Fruit fly (Drosophila melanogaster) whole organism, prepupa: ENCODE data around the gene CG32373.
A peak's percentile ranks its signal among the peaks of the same experiment; 100 is the strongest.

Source experiments
- CG10631 ChIP-seq: fragments of 200-800 bp; sonication (Bioruptor generic); optimal IDR thresholded peaks from 2 replicates; lab custom pipeline; 2016; ENCODE audit warnings: missing biosample characterization, missing genetic modification characterization
- CG10669 ChIP-seq: fragments of 200-800 bp; sonication (Bioruptor generic); optimal IDR thresholded peaks from 3 replicates; lab custom pipeline; 2018; ENCODE audit warnings: missing biosample characterization, mild to moderate bottlenecking, missing genetic modification characterization, moderate library complexity
- CG11902 ChIP-seq: fragments of 200-800 bp; sonication (Bioruptor generic); optimal IDR thresholded peaks from 3 replicates; lab custom pipeline; 2016; ENCODE audit warnings: missing biosample characterization, missing genetic modification characterization
- CG16779 ChIP-seq: fragments of 200-800 bp; sonication (Bioruptor generic); optimal IDR thresholded peaks from 3 replicates; lab custom pipeline; 2017; ENCODE audit warnings: missing biosample characterization, mild to moderate bottlenecking, missing genetic modification characterization
- CG3032 ChIP-seq: fragments of 200-800 bp; optimal IDR thresholded peaks from 2 replicates; lab custom pipeline; 2019; ENCODE audit warnings: missing biosample characterization, mild to moderate bottlenecking, missing genetic modification characterization, moderate library complexity
- CG31627 ChIP-seq: fragments of 200-800 bp; sonication (Bioruptor generic); optimal IDR thresholded peaks from 3 replicates; lab custom pipeline; 2016; ENCODE audit warnings: missing biosample characterization, missing genetic modification characterization
- CG32006 ChIP-seq: fragments of 200-800 bp; sonication (Bioruptor generic); optimal IDR thresholded peaks from 3 replicates; lab custom pipeline; 2017; ENCODE audit warnings: missing biosample characterization, mild to moderate bottlenecking, missing genetic modification characterization
- CG34406 ChIP-seq: fragments of 200-800 bp; sonication (Bioruptor generic); optimal IDR thresholded peaks from 3 replicates; lab custom pipeline; 2016; ENCODE audit warnings: missing biosample characterization, missing genetic modification characterization
- CG3919 ChIP-seq: fragments of 200-800 bp; sonication (Bioruptor generic); optimal IDR thresholded peaks from 3 replicates; lab custom pipeline; 2016; ENCODE audit warnings: missing biosample characterization, missing genetic modification characterization
- CG4318 ChIP-seq: fragments of 200-800 bp; sonication (Bioruptor generic); optimal IDR thresholded peaks from 3 replicates; lab custom pipeline; 2017; ENCODE audit warnings: missing biosample characterization, mild to moderate bottlenecking, missing genetic modification characterization
- CG6163 ChIP-seq: fragments of 200-800 bp; sonication (Bioruptor generic); IDR thresholded peaks from 3 replicates; pipeline ENCODE4 v1.3.6; 2022; ENCODE audit warnings: missing biosample characterization, missing genetic modification characterization
- CG6792 ChIP-seq: fragments of 200-800 bp; sonication (Bioruptor generic); optimal IDR thresholded peaks from 3 replicates; lab custom pipeline; 2016; ENCODE audit warnings: missing biosample characterization, missing genetic modification characterization
- CG6808 ChIP-seq: fragments of 200-800 bp; sonication (Bioruptor generic); optimal IDR thresholded peaks from 3 replicates; lab custom pipeline; 2017; ENCODE audit warnings: missing biosample characterization, missing genetic modification characterization, mild to moderate bottlenecking, moderate library complexity, missing genetic modification reagents
- CG6854 ChIP-seq: fragments of 200-800 bp; sonication (Bioruptor generic); optimal IDR thresholded peaks from 2 replicates; lab custom pipeline; 2017; ENCODE audit warnings: missing biosample characterization, mild to moderate bottlenecking, missing genetic modification characterization
- CG7368 ChIP-seq: fragments of 200-800 bp; sonication (Bioruptor generic); optimal IDR thresholded peaks from 3 replicates; lab custom pipeline; 2016; ENCODE audit warnings: missing biosample characterization, missing genetic modification characterization
- CG8319 ChIP-seq: fragments of 200-800 bp; sonication (Bioruptor generic); optimal IDR thresholded peaks from 3 replicates; lab custom pipeline; 2016; ENCODE audit warnings: missing biosample characterization, missing genetic modification characterization
- CG8632 ChIP-seq: fragments of 200-800 bp; sonication (Bioruptor generic); optimal IDR thresholded peaks from 3 replicates; lab custom pipeline; 2016; ENCODE audit warnings: missing biosample characterization, missing genetic modification characterization
- Eip75B ChIP-seq: fragments of 200-800 bp; sonication (Bioruptor generic); optimal IDR thresholded peaks from 3 replicates; lab custom pipeline; 2016; ENCODE audit warnings: missing biosample characterization, missing genetic modification characterization
- Eip78C ChIP-seq: fragments of 200-800 bp; sonication (Bioruptor generic); peaks from one replicate; lab custom pipeline; 2016; ENCODE audit warnings: missing biosample characterization, missing genetic modification characterization
- Eip93F ChIP-seq: fragments of 200-800 bp; sonication (Bioruptor generic); optimal IDR thresholded peaks from 2 replicates; lab custom pipeline; 2016; ENCODE audit warnings: missing biosample characterization, mild to moderate bottlenecking, missing genetic modification characterization
- Ets21C ChIP-seq: fragments of 200-800 bp; sonication (Bioruptor generic); optimal IDR thresholded peaks from 3 replicates; lab custom pipeline; 2016; ENCODE audit warnings: missing biosample characterization, missing genetic modification characterization
- Ets96B ChIP-seq: fragments of 200-800 bp; optimal IDR thresholded peaks from 2 replicates; lab custom pipeline; 2019; ENCODE audit warnings: missing biosample characterization, mild to moderate bottlenecking, missing genetic modification characterization, moderate library complexity
- Hr38 ChIP-seq: sonication (Bioruptor generic); optimal IDR thresholded peaks from 2 replicates; lab custom pipeline; 2016; ENCODE audit warnings: missing biosample characterization, missing genetic modification characterization
- Hr39 ChIP-seq: fragments of 200-800 bp; sonication (Bioruptor generic); optimal IDR thresholded peaks from 2 replicates; lab custom pipeline; 2016; ENCODE audit warnings: missing biosample characterization, missing genetic modification characterization
- Hr4 ChIP-seq: fragments of 200-800 bp; sonication (Bioruptor generic); optimal IDR thresholded peaks from 3 replicates; lab custom pipeline; 2016; ENCODE audit warnings: missing biosample characterization, missing genetic modification characterization
- Lpt ChIP-seq: fragments of 200-800 bp; sonication (Bioruptor generic); optimal IDR thresholded peaks from 3 replicates; lab custom pipeline; 2016; ENCODE audit warnings: missing biosample characterization, missing genetic modification characterization
- Met ChIP-seq: fragments of 200-800 bp; sonication (Bioruptor generic); optimal IDR thresholded peaks from 3 replicates; lab custom pipeline; 2016; ENCODE audit warnings: missing biosample characterization, missing genetic modification characterization
- OdsH ChIP-seq: fragments of 200-800 bp; sonication (Bioruptor generic); optimal IDR thresholded peaks from 3 replicates; lab custom pipeline; 2016; ENCODE audit warnings: missing biosample characterization, missing genetic modification characterization
- Smox ChIP-seq: fragments of 200-800 bp; sonication (Bioruptor generic); optimal IDR thresholded peaks from 3 replicates; lab custom pipeline; 2016; ENCODE audit warnings: missing biosample characterization, missing genetic modification characterization
- Sox102F ChIP-seq: fragments of 200-800 bp; sonication (Bioruptor generic); optimal IDR thresholded peaks from 2 replicates; lab custom pipeline; 2016; ENCODE audit warnings: missing biosample characterization, mild to moderate bottlenecking, missing genetic modification characterization
- Sox14 ChIP-seq: fragments of 200-800 bp; sonication (Bioruptor generic); optimal IDR thresholded peaks from 3 replicates; lab custom pipeline; 2016; ENCODE audit warnings: missing biosample characterization, missing genetic modification characterization
- achi ChIP-seq: fragments of 200-800 bp; sonication (Bioruptor generic); optimal IDR thresholded peaks from 3 replicates; lab custom pipeline; 2016; ENCODE audit warnings: missing biosample characterization, missing genetic modification characterization
- acj6 ChIP-seq: fragments of 200-800 bp; sonication (Bioruptor generic); optimal IDR thresholded peaks from 3 replicates; lab custom pipeline; 2016; ENCODE audit warnings: missing biosample characterization, missing genetic modification characterization
- dsx ChIP-seq: fragments of 200-800 bp; optimal IDR thresholded peaks from 3 replicates; lab custom pipeline; 2019; ENCODE audit warnings: missing biosample characterization, mild to moderate bottlenecking, missing genetic modification characterization, moderate library complexity; ENCODE audit not compliant: poor library complexity, severe bottlenecking
- esn ChIP-seq: fragments of 200-800 bp; sonication (Bioruptor generic); optimal IDR thresholded peaks from 2 replicates; lab custom pipeline; 2016; ENCODE audit warnings: missing biosample characterization, mild to moderate bottlenecking, missing genetic modification characterization, moderate library complexity
- fd59A ChIP-seq: fragments of 200-800 bp; sonication (Bioruptor generic); optimal IDR thresholded peaks from 2 replicates; lab custom pipeline; 2017; ENCODE audit warnings: missing biosample characterization, mild to moderate bottlenecking, missing genetic modification characterization, missing genetic modification reagents
- fkh ChIP-seq: fragments of 200-800 bp; sonication (Bioruptor generic); optimal IDR thresholded peaks from 3 replicates; lab custom pipeline; 2017; ENCODE audit warnings: missing biosample characterization, mild to moderate bottlenecking, missing genetic modification characterization, moderate library complexity
- lz ChIP-seq: fragments of 200-800 bp; sonication (Bioruptor generic); optimal IDR thresholded peaks from 3 replicates; lab custom pipeline; 2016; ENCODE audit warnings: missing biosample characterization, missing genetic modification characterization
- pdm3 ChIP-seq: fragments of 200-800 bp; sonication (Bioruptor generic); optimal IDR thresholded peaks from 3 replicates; lab custom pipeline; 2016; ENCODE audit warnings: missing biosample characterization, missing genetic modification characterization
- salr ChIP-seq, 2 experiments: fragments of 200-800 bp; sonication (Bioruptor generic); optimal IDR thresholded peaks; 3 replicates each; lab custom pipeline; 2016 to 2018; ENCODE audit warnings: missing biosample characterization in 2 of 2, missing genetic modification characterization in 2 of 2, mild to moderate bottlenecking in 1 of 2
- spab ChIP-seq: fragments of 200-800 bp; sonication (Bioruptor generic); optimal IDR thresholded peaks from 2 replicates; lab custom pipeline; 2017; ENCODE audit warnings: missing biosample characterization, mild to moderate bottlenecking, missing genetic modification characterization, missing genetic modification reagents
- ss ChIP-seq, 2 experiments: fragments of 200-800 bp; sonication (Bioruptor generic); optimal IDR thresholded peaks; 2 replicates in 1 of 2; 3 replicates in 1 of 2; lab custom pipeline; 2017 to 2018; ENCODE audit warnings: mild to moderate bottlenecking in 2 of 2, missing biosample characterization in 2 of 2, missing genetic modification characterization in 2 of 2, moderate library complexity in 1 of 2
- svp ChIP-seq: fragments of 200-800 bp; sonication (Bioruptor generic); peaks from one replicate; lab custom pipeline; 2016; ENCODE audit warnings: missing biosample characterization, missing genetic modification characterization
- topi ChIP-seq: fragments of 200-800 bp; sonication (Bioruptor generic); optimal IDR thresholded peaks from 3 replicates; lab custom pipeline; 2016; ENCODE audit warnings: missing biosample characterization, missing genetic modification characterization
- vri ChIP-seq: fragments of 200-800 bp; sonication (Bioruptor generic); optimal IDR thresholded peaks from 3 replicates; lab custom pipeline; 2016; ENCODE audit warnings: missing biosample characterization, mild to moderate bottlenecking, missing genetic modification characterization

CG32373 gene

dm6 chr3L:7601122-7601841 is 49.1 kb upstream of the CG32373 start (continued):
- TF ChIP-seq CG7368 (peak; percentile 32), salr (GFP tag; optimal IDR thresholded peaks at IDR 0.05; lab: Kevin White, UChicago) (peak; percentile 31 to 46), Hr38 (GFP tag; lab: Kevin White, UChicago) (no peak), Met (peak; percentile 72), vri (GFP tag; lab: Kevin White, UChicago) (peak; percentile 56), Eip75B (GFP tag; lab: Kevin White, UChicago) (peak; percentile 61), CG4318 (GFP tag; lab: Kevin White, UChicago) (no peak), CG8319 (GFP tag; lab: Kevin White, UChicago) (peak; percentile 1), fd59A (GFP tag; lab: Kevin White, UChicago) (peak; percentile 16), Eip78C (peak; percentile 90), CG6163 (GFP tag; lab: Robert Waterston, UW) (peak; percentile 77), CG32006 (GFP tag; lab: Kevin White, UChicago) (peak; percentile 42), CG10631 (GFP tag; lab: Kevin White, UChicago) (peak; percentile 60)

DNA sequence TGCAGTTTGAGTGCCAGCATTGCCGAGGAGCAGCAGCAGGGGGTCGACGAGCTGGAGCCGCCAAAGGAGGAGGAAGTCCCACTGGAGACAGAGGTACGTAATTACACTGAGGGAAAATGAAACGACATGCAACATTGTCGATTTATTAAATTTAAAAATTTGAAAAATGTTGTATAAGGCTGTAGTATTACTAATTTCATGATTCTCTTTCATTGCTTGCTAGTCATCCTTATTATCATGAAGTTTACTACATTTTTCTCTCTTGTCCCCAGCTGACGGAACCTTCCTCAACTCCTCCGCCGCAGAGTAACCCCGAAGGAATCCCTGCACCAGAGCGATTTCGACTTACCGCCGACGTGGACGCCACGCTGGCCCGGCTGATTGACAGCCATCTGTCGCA is 47.0 kb upstream of the CG32373 start:
- TF ChIP-seq topi (GFP tag; lab: Kevin White, UChicago), result peak; percentile 42
- TF ChIP-seq CG32006 (GFP tag; lab: Kevin White, UChicago), result peak; percentile 14
- TF ChIP-seq lz (GFP tag; lab: Kevin White, UChicago), result peak; percentile 21
- no peak for TF ChIP-seq CG6854 (GFP tag; lab: Kevin White, UChicago)
- peak; percentile 56; the same call in 2 of the 3 replicates for TF ChIP-seq CG6163 (GFP tag; lab: Robert Waterston, UW)
- TF ChIP-seq CG3032, result peak; percentile 48
- TF ChIP-seq CG6808 (GFP tag; lab: Kevin White, UChicago), result peak; percentile 34
- TF ChIP-seq fd59A (GFP tag; lab: Kevin White, UChicago), result peak; percentile 37
- TF ChIP-seq Smox (GFP tag; lab: Kevin White, UChicago), result peak; percentile 37
- peak; percentile 47 for TF ChIP-seq Ets96B (tag; lab: Kevin White, UChicago)
- peak; percentile 31 for TF ChIP-seq acj6 (GFP tag; lab: Kevin White, UChicago)
- TF ChIP-seq CG8319 (GFP tag; lab: Kevin White, UChicago), result no peak
- no peak for TF ChIP-seq CG4318 (GFP tag; lab: Kevin White, UChicago)
- peak; percentile 35 for TF ChIP-seq OdsH (GFP tag; lab: Kevin White, UChicago)
- peak; percentile 14 for TF ChIP-seq CG10669 (GFP tag; lab: Kevin White, UChicago)
- peak; percentile 71 for TF ChIP-seq dsx
- peak; percentile 32 for TF ChIP-seq esn (GFP tag; lab: Kevin White, UChicago)
- peak; percentile 33 for TF ChIP-seq spab
- peak; percentile 59 for TF ChIP-seq svp
- peak; percentile 33 for TF ChIP-seq Eip75B (GFP tag; lab: Kevin White, UChicago)
- TF ChIP-seq Hr4 (GFP tag; lab: Kevin White, UChicago), result no peak
- TF ChIP-seq CG3919 (GFP tag; lab: Kevin White, UChicago), result peak; percentile 33
- no peak for TF ChIP-seq Eip93F
- peak; percentile 83 for TF ChIP-seq Eip78C
- no peak for TF ChIP-seq CG8632 (GFP tag; lab: Kevin White, UChicago)
- TF ChIP-seq CG16779 (tag; lab: Kevin White, UChicago), result no peak
- peak; percentile 9 for TF ChIP-seq Sox102F (GFP tag; lab: Kevin White, UChicago)
- TF ChIP-seq Sox14 (GFP tag; lab: Kevin White, UChicago), result peak; percentile 41
- no peak for TF ChIP-seq Lpt (GFP tag; lab: Kevin White, UChicago)
- peak; percentile 30 for TF ChIP-seq CG31627 (GFP tag; lab: Kevin White, UChicago)
- TF ChIP-seq CG11902 (GFP tag; lab: Kevin White, UChicago), result peak; percentile 7
- peak; percentile 19 to 40 for TF ChIP-seq ss (GFP tag; optimal IDR thresholded peaks at IDR 0.05; lab: Kevin White, UChicago)
- peak; percentile 28 for TF ChIP-seq CG10631 (GFP tag; lab: Kevin White, UChicago)
- peak; percentile 17 for TF ChIP-seq CG34406 (GFP tag; lab: Kevin White, UChicago)
- no peak for TF ChIP-seq Ets21C (GFP tag; lab: Kevin White, UChicago)
- peak; percentile 40 for TF ChIP-seq achi
- TF ChIP-seq pdm3 (GFP tag; lab: Kevin White, UChicago), result peak; percentile 13
- peak; percentile 61 for TF ChIP-seq Met
- no peak for TF ChIP-seq fkh (GFP tag; lab: Kevin White, UChicago)
- TF ChIP-seq CG6792 (GFP tag; lab: Kevin White, UChicago), result peak; percentile 18
- peak; percentile 33 for TF ChIP-seq Hr39
